Fruit fly (Drosophila melanogaster) whole organism, embryonic: Measurements from ENCODE around the gene Polr3F.

Experiments used
- CG10147 ChIP-seq: fragments of 200-800 bp; sonication (Bioruptor generic); optimal IDR thresholded peaks from 2 replicates; lab custom pipeline; 2019; ENCODE audit warnings: missing biosample characterization, mild to moderate bottlenecking, missing genetic modification characterization, moderate library complexity
- CG12071 ChIP-seq: fragments of 200-800 bp; sonication (Bioruptor generic); optimal IDR thresholded peaks from 3 replicates; lab custom pipeline; 2018; ENCODE audit warnings: missing biosample characterization, mild to moderate bottlenecking, missing genetic modification characterization
- CG12299 ChIP-seq: fragments of 200-800 bp; sonication (Bioruptor generic); optimal IDR thresholded peaks from 2 replicates; lab custom pipeline; 2018; ENCODE audit warnings: missing biosample characterization, mild to moderate bottlenecking, missing genetic modification characterization
- CG14710 ChIP-seq: fragments of 200-800 bp; sonication (Bioruptor generic); optimal IDR thresholded peaks from 3 replicates; lab custom pipeline; 2019; ENCODE audit warnings: missing biosample characterization, mild to moderate bottlenecking, missing genetic modification characterization, moderate library complexity
- CG14860 ChIP-seq: fragments of 200-800 bp; sonication (Bioruptor generic); IDR thresholded peaks from 3 replicates; pipeline ENCODE4 v1.3.6; 2022; ENCODE audit warnings: missing biosample characterization, missing genetic modification characterization; ENCODE audit not compliant: partially characterized antibody
- CG2889 ChIP-seq: fragments of 200-800 bp; sonication (Bioruptor generic); IDR thresholded peaks from 3 replicates; pipeline ENCODE4 v1.3.6; 2022; ENCODE audit warnings: missing biosample characterization, missing genetic modification characterization
- CG4360 ChIP-seq: fragments of 200-800 bp; sonication (Bioruptor generic); IDR thresholded peaks from 2 replicates; pipeline ENCODE4 v1.3.6; 2022; ENCODE audit warnings: missing biosample characterization, missing genetic modification characterization
- CG4730 ChIP-seq: fragments of 200-800 bp; sonication (Bioruptor generic); IDR thresholded peaks from 2 replicates; pipeline ENCODE4 v1.3.6; 2022; ENCODE audit warnings: missing biosample characterization, missing genetic modification characterization
- CG4854 ChIP-seq: fragments of 200-800 bp; sonication (Bioruptor generic); optimal IDR thresholded peaks from 2 replicates; lab custom pipeline; 2016; ENCODE audit warnings: missing biosample characterization, missing genetic modification characterization, inconsistent platforms
- CG5180 ChIP-seq: fragments of 200-800 bp; sonication (Bioruptor generic); optimal IDR thresholded peaks from 3 replicates; lab custom pipeline; 2017; ENCODE audit warnings: missing biosample characterization, missing genetic modification characterization, mild to moderate bottlenecking, moderate library complexity, missing genetic modification reagents
- CG7271 ChIP-seq: fragments of 200-800 bp; sonication (Bioruptor generic); optimal IDR thresholded peaks from 2 replicates; lab custom pipeline; 2018; ENCODE audit warnings: missing biosample characterization, mild to moderate bottlenecking, missing genetic modification characterization, moderate library complexity
- CG8359 ChIP-seq: fragments of 200-800 bp; sonication (Bioruptor generic); optimal IDR thresholded peaks from 2 replicates; lab custom pipeline; 2017; ENCODE audit warnings: missing biosample characterization, mild to moderate bottlenecking, missing genetic modification characterization, borderline replicate concordance
- CrebB ChIP-seq: fragments of 200-800 bp; sonication (Bioruptor generic); optimal IDR thresholded peaks from 3 replicates; lab custom pipeline; 2018; ENCODE audit warnings: missing biosample characterization, mild to moderate bottlenecking, missing genetic modification characterization
- Dll ChIP-seq: fragments of 200-800 bp; sonication (Bioruptor generic); IDR thresholded peaks from 4 replicates; pipeline ENCODE4 v1.3.6; 2022; ENCODE audit warnings: missing biosample characterization, missing genetic modification characterization; ENCODE audit not compliant: partially characterized antibody
- ERR ChIP-seq: fragments of 200-800 bp; sonication (Bioruptor generic); optimal IDR thresholded peaks from 2 replicates; lab custom pipeline; 2016; ENCODE audit warnings: missing biosample characterization, missing genetic modification characterization
- GATAe ChIP-seq: fragments of 200-800 bp; sonication (Bioruptor generic); conservative IDR thresholded peaks from 2 replicates; pipeline ENCODE4 v1.3.6; 2022; ENCODE audit warnings: missing biosample characterization, missing genetic modification characterization
- HmgD ChIP-seq: fragments of 200-800 bp; sonication (Bioruptor generic); optimal IDR thresholded peaks from 3 replicates; lab custom pipeline; 2016; ENCODE audit warnings: missing biosample characterization, missing genetic modification characterization
- Hmx ChIP-seq: fragments of 200-800 bp; sonication (Bioruptor generic); optimal IDR thresholded peaks from 2 replicates; lab custom pipeline; 2016; ENCODE audit warnings: missing biosample characterization, missing genetic modification characterization
- Med ChIP-seq: fragments of 200-800 bp; sonication (Bioruptor generic); peaks from one replicate; lab custom pipeline; 2016; ENCODE audit warnings: missing biosample characterization, missing genetic modification characterization, mild to moderate bottlenecking, inconsistent platforms, moderate library complexity
- NC2α ChIP-seq: fragments of 200-800 bp; sonication (Bioruptor generic); optimal IDR thresholded peaks from 2 replicates; lab custom pipeline; 2016; ENCODE audit warnings: missing biosample characterization, missing genetic modification characterization
- Ptx1 ChIP-seq: fragments of 200-800 bp; sonication (Bioruptor generic); IDR thresholded peaks from 2 replicates; pipeline ENCODE4 v1.3.6; 2022; ENCODE audit warnings: missing biosample characterization, missing genetic modification characterization
- Rfx ChIP-seq: fragments of 200-800 bp; sonication (Bioruptor generic); IDR thresholded peaks from 2 replicates; pipeline ENCODE4 v1.3.6; 2022; ENCODE audit warnings: missing biosample characterization, missing genetic modification characterization
- Sox100B ChIP-seq: fragments of 200-800 bp; sonication (Bioruptor generic); optimal IDR thresholded peaks from 3 replicates; lab custom pipeline; 2018; ENCODE audit warnings: missing biosample characterization, mild to moderate bottlenecking, missing genetic modification characterization
- Ssrp ChIP-seq: fragments of 200-800 bp; sonication (Bioruptor generic); optimal IDR thresholded peaks from 2 replicates; lab custom pipeline; 2018; ENCODE audit warnings: missing biosample characterization, mild to moderate bottlenecking, missing genetic modification characterization, moderate library complexity
- Taf1 ChIP-seq: fragments of 200-800 bp; sonication (Bioruptor generic); IDR thresholded peaks from 2 replicates; pipeline ENCODE4 v1.3.6; 2022; ENCODE audit warnings: missing biosample characterization, missing genetic modification characterization
- Tbp ChIP-seq: fragments of >200 bp; optimal IDR thresholded peaks from 2 replicates; lab custom pipeline; 2018; ENCODE audit warnings: missing biosample characterization, missing genetic modification characterization
- ab ChIP-seq: fragments of 200-800 bp; sonication (Bioruptor generic); optimal IDR thresholded peaks from 2 replicates; lab custom pipeline; 2016; ENCODE audit warnings: missing biosample characterization, missing genetic modification characterization
- ato ChIP-seq: fragments of 200-800 bp; sonication (Bioruptor generic); IDR thresholded peaks from 2 replicates; pipeline ENCODE4 v1.3.6; 2022; ENCODE audit warnings: missing biosample characterization, missing genetic modification characterization; ENCODE audit not compliant: partially characterized antibody
- bab2 ChIP-seq: fragments of 200-800 bp; sonication (Bioruptor generic); optimal IDR thresholded peaks from 2 replicates; lab custom pipeline; 2016; ENCODE audit warnings: missing biosample characterization, missing genetic modification characterization
- cg ChIP-seq: fragments of 200-800 bp; sonication (Bioruptor generic); optimal IDR thresholded peaks from 3 replicates; lab custom pipeline; 2019; ENCODE audit warnings: missing biosample characterization, mild to moderate bottlenecking, missing genetic modification characterization, moderate library complexity
- crp ChIP-seq, 2 experiments: fragments of 200-800 bp; sonication (Bioruptor generic); optimal IDR thresholded peaks; 2 replicates in 1 of 2; 3 replicates in 1 of 2; lab custom pipeline; 2017; ENCODE audit warnings: missing biosample characterization in 2 of 2, missing genetic modification characterization in 2 of 2, mild to moderate bottlenecking in 1 of 2, moderate library complexity in 1 of 2
- ewg ChIP-seq: fragments of 200-800 bp; sonication (Bioruptor generic); optimal IDR thresholded peaks from 3 replicates; lab custom pipeline; 2017; ENCODE audit warnings: mild to moderate bottlenecking, missing biosample characterization, missing genetic modification reagents, missing genetic modification characterization
- ftz-f1 ChIP-seq: fragments of 200-800 bp; sonication (Bioruptor generic); optimal IDR thresholded peaks from 2 replicates; lab custom pipeline; 2016; ENCODE audit warnings: missing biosample characterization, missing genetic modification characterization
- fu2 ChIP-seq: fragments of 200-800 bp; sonication (Bioruptor generic); optimal IDR thresholded peaks from 2 replicates; lab custom pipeline; 2016; ENCODE audit warnings: missing biosample characterization, missing genetic modification characterization
- grn ChIP-seq: fragments of 200-800 bp; sonication (Bioruptor generic); optimal IDR thresholded peaks from 3 replicates; lab custom pipeline; 2017; ENCODE audit warnings: missing biosample characterization, missing genetic modification characterization
- hbn ChIP-seq: fragments of 200-800 bp; sonication (Bioruptor generic); IDR thresholded peaks from 2 replicates; pipeline ENCODE4 v1.3.6; 2022; ENCODE audit warnings: missing biosample characterization, missing genetic modification characterization; ENCODE audit not compliant: partially characterized antibody
- her ChIP-seq: fragments of 200-800 bp; sonication (Bioruptor generic); optimal IDR thresholded peaks from 2 replicates; lab custom pipeline; 2016; ENCODE audit warnings: missing biosample characterization, missing genetic modification characterization
- insv ChIP-seq, 2 experiments: fragments of 200-800 bp; sonication (Bioruptor generic); optimal IDR thresholded peaks; 3 replicates each; lab custom pipeline; 2016 to 2018; ENCODE audit warnings: missing biosample characterization in 2 of 2, missing genetic modification characterization in 2 of 2
- jumu ChIP-seq: fragments of 200-800 bp; sonication (Bioruptor generic); optimal IDR thresholded peaks from 3 replicates; lab custom pipeline; 2016; ENCODE audit warnings: missing biosample characterization, missing genetic modification characterization
- lilli ChIP-seq: fragments of 200-800 bp; sonication (Bioruptor generic); optimal IDR thresholded peaks from 3 replicates; lab custom pipeline; 2016; ENCODE audit warnings: missing biosample characterization, missing genetic modification characterization
- mld ChIP-seq: fragments of 200-800 bp; sonication (Bioruptor generic); IDR thresholded peaks from 3 replicates; pipeline ENCODE4 v1.3.6; 2022; ENCODE audit warnings: missing biosample characterization, missing genetic modification characterization; ENCODE audit not compliant: partially characterized antibody
- oc ChIP-seq: fragments of 200-800 bp; sonication (Bioruptor generic); optimal IDR thresholded peaks from 2 replicates; lab custom pipeline; 2018; ENCODE audit warnings: missing biosample characterization, mild to moderate bottlenecking, missing genetic modification characterization, moderate library complexity
- odd ChIP-seq: fragments of 200-800 bp; sonication (Bioruptor generic); optimal IDR thresholded peaks from 2 replicates; lab custom pipeline; 2017; ENCODE audit warnings: missing biosample characterization, mild to moderate bottlenecking, missing genetic modification characterization
- org-1 ChIP-seq: fragments of 200-800 bp; sonication (Bioruptor generic); optimal IDR thresholded peaks from 2 replicates; lab custom pipeline; 2017; ENCODE audit warnings: missing biosample characterization, missing genetic modification characterization
- run ChIP-seq: fragments of 200-800 bp; sonication (Bioruptor generic); optimal IDR thresholded peaks from 3 replicates; lab custom pipeline; 2018; ENCODE audit warnings: missing biosample characterization, mild to moderate bottlenecking, missing genetic modification characterization
- slou ChIP-seq: fragments of 200-800 bp; sonication (Bioruptor generic); optimal IDR thresholded peaks from 3 replicates; lab custom pipeline; 2016; ENCODE audit warnings: missing biosample characterization, missing genetic modification characterization
- sna ChIP-seq: fragments of 200-800 bp; sonication (Bioruptor generic); IDR thresholded peaks from 2 replicates; pipeline ENCODE4 v1.3.6; 2022; ENCODE audit warnings: missing biosample characterization, missing genetic modification characterization; ENCODE audit not compliant: partially characterized antibody
- so ChIP-seq: fragments of 200-800 bp; sonication (Bioruptor generic); IDR thresholded peaks from 3 replicates; pipeline ENCODE4 v1.3.6; 2022; ENCODE audit warnings: missing biosample characterization, missing genetic modification characterization
- vfl ChIP-seq: fragments of 200-800 bp; sonication (Bioruptor generic); optimal IDR thresholded peaks from 2 replicates; lab custom pipeline; 2016; ENCODE audit warnings: missing biosample characterization, missing genetic modification characterization

The Polr3F gene

dm6 chr3R:22368077-22368776, 1.1 kb upstream of the Polr3F start (continued):
- peak; percentile 65 for TF ChIP-seq Med (GFP tag; lab: Kevin White, UChicago)
- peak; percentile 99 for TF ChIP-seq ftz-f1 (GFP tag; lab: Kevin White, UChicago)
- TF ChIP-seq CG14860 (GFP tag; lab: Robert Waterston, UW), result 0 out of 3 replicates have a peak, but pooled peaks have one; percentile 29
- no peak for TF ChIP-seq Rfx (GFP tag; lab: Robert Waterston, UW)
- TF ChIP-seq Tbp (GFP tag; lab: Kevin White, UChicago), result no peak
- TF ChIP-seq bab2 (GFP tag; lab: Kevin White, UChicago), result no peak
- TF ChIP-seq NC2α, result no peak
- peak; percentile 17 for TF ChIP-seq her
- no peak for TF ChIP-seq hbn (GFP tag; lab: Robert Waterston, UW)
- TF ChIP-seq ab (GFP tag; lab: Kevin White, UChicago), result no peak
- TF ChIP-seq CG5180 (GFP tag; lab: Kevin White, UChicago), result no peak
- TF ChIP-seq ERR (GFP tag; lab: Kevin White, UChicago), result peak; percentile 93
- TF ChIP-seq Sox100B (GFP tag; lab: Kevin White, UChicago), result no peak
- no peak for TF ChIP-seq slou (GFP tag; lab: Kevin White, UChicago)
- no peak for TF ChIP-seq HmgD (GFP tag; lab: Kevin White, UChicago)
- TF ChIP-seq sna (GFP tag; lab: Robert Waterston, UW), result peak; percentile 72
- no peak for TF ChIP-seq CG12299 (tag; lab: Kevin White, UChicago)
- no peak for TF ChIP-seq CrebB (tag; lab: Kevin White, UChicago)
- TF ChIP-seq CG8359 (GFP tag; lab: Kevin White, UChicago), result no peak
- TF ChIP-seq Hmx (GFP tag; lab: Kevin White, UChicago), result no peak
- no peak for TF ChIP-seq vfl (GFP tag; lab: Kevin White, UChicago)
- peak; percentile 5; the same call in 1 of the 2 replicates for TF ChIP-seq Ptx1 (GFP tag; lab: Robert Waterston, UW)
- no peak for TF ChIP-seq odd (GFP tag; lab: Kevin White, UChicago)
- no peak for TF ChIP-seq org-1 (GFP tag; lab: Kevin White, UChicago)
- TF ChIP-seq ewg, result peak; percentile 92
- peak; percentile 25 for TF ChIP-seq CG14710 (tag; lab: Kevin White, UChicago)
- TF ChIP-seq Taf1 (GFP tag; lab: Robert Waterston, UW), result no peak
- TF ChIP-seq CG12071 (GFP tag; lab: Kevin White, UChicago), result peak; percentile 8
- 0 out of 2 replicates have a peak, but pooled peaks have one; percentile 15 for TF ChIP-seq CG4730
- peak; percentile 42 for TF ChIP-seq grn (GFP tag; lab: Kevin White, UChicago)
- peak; percentile 72 for TF ChIP-seq oc
- TF ChIP-seq run, result no peak
- TF ChIP-seq CG10147 (GFP tag; lab: Kevin White, UChicago), result no peak
- TF ChIP-seq CG2889 (GFP tag; lab: Robert Waterston, UW), result no peak
- peak; percentile 12; the same call in 1 of the 2 replicates for TF ChIP-seq GATAe (GFP tag; lab: Robert Waterston, UW)
- TF ChIP-seq jumu (GFP tag; lab: Kevin White, UChicago), result no peak
- TF ChIP-seq cg (GFP tag; lab: Kevin White, UChicago), result peak; percentile 11
- 0 out of 3 replicates have a peak, but pooled peaks have one; percentile 11 for TF ChIP-seq mld (GFP tag; lab: Robert Waterston, UW)
- no peak for TF ChIP-seq lilli (GFP tag; lab: Kevin White, UChicago)
- TF ChIP-seq fu2 (GFP tag; lab: Kevin White, UChicago), result no peak
- 0 out of 2 replicates have a peak, but pooled peaks have one; percentile 9 for TF ChIP-seq CG4360 (GFP tag; lab: Robert Waterston, UW)
- TF ChIP-seq Ssrp (tag; lab: Kevin White, UChicago), result no peak
- no peak for TF ChIP-seq CG7271
- TF ChIP-seq insv (GFP tag; optimal IDR thresholded peaks at IDR 0.05; lab: Kevin White, UChicago), result no peak
- peak; percentile 32; the same call in 1 of the 3 replicates for TF ChIP-seq so (GFP tag; lab: Robert Waterston, UW)
- no peak for TF ChIP-seq CG4854 (GFP tag; lab: Kevin White, UChicago)
- peak in 1 of 2 experiments; percentile 73 for TF ChIP-seq crp (GFP tag; optimal IDR thresholded peaks at IDR 0.05; lab: Kevin White, UChicago)
- TF ChIP-seq ato (GFP tag; lab: Robert Waterston, UW), result 0 out of 2 replicates have a peak, but pooled peaks have one; percentile 39
- peak; percentile 75 for TF ChIP-seq Dll (GFP tag; lab: Robert Waterston, UW)
